Worm (Caenorhabditis elegans): ENCODE results near the gene E02C12.10.

- TF ChIP-seq elt-3 (tag; optimal IDR thresholded peaks at IDR 0.05) = no peak
- no peak for TF ChIP-seq unc-62 (GFP tag; optimal IDR thresholded peaks at IDR 0.05)
- TF ChIP-seq ztf-11 (tag; optimal IDR thresholded peaks at IDR 0.05) = no peak
- no peak for TF ChIP-seq nhr-237 (tag; optimal IDR thresholded peaks at IDR 0.05)
- no peak for TF ChIP-seq mab-5 (tag; optimal IDR thresholded peaks at IDR 0.05)
- TF ChIP-seq nhr-2 (tag; optimal IDR thresholded peaks at IDR 0.05) = no peak
- TF ChIP-seq mep-1 (tag; optimal IDR thresholded peaks at IDR 0.05) = no peak
- TF ChIP-seq nhr-12 (tag; optimal IDR thresholded peaks at IDR 0.05) = no peak
- TF ChIP-seq cnd-1 (tag; optimal IDR thresholded peaks at IDR 0.05) = no peak
- TF ChIP-seq lin-32 (GFP tag; optimal IDR thresholded peaks at IDR 0.05) = no peak
- no peak for TF ChIP-seq zip-8 (tag; optimal IDR thresholded peaks at IDR 0.05)
- TF ChIP-seq M03D4.4 (tag; optimal IDR thresholded peaks at IDR 0.05) = no peak
- TF ChIP-seq nhr-28 (tag; optimal IDR thresholded peaks at IDR 0.05) = no peak
Observed at ce11 chrV:9356345-9356744, 21.9 kb downstream of the E02C12.10 start, which contains the start of gene ttr-49.

Data from whole organism, mixed stage, embryonic.